Fruit fly (Drosophila melanogaster) whole organism, wandering third instar larva: ENCODE results near the gene Nbr.

Experiments used
- Abd-B ChIP-seq: fragments of >200 bp; optimal IDR thresholded peaks from 2 replicates; lab custom pipeline; 2017; ENCODE audit warnings: missing biosample characterization, missing genetic modification characterization
- CG9705 ChIP-seq: fragments of 200-800 bp; sonication (Bioruptor generic); optimal IDR thresholded peaks from 2 replicates; lab custom pipeline; 2018; ENCODE audit warnings: missing biosample characterization, mild to moderate bottlenecking, missing genetic modification characterization
- CrebA ChIP-seq: fragments of 200-800 bp; sonication (Bioruptor generic); optimal IDR thresholded peaks from 2 replicates; lab custom pipeline; 2016; ENCODE audit warnings: missing biosample characterization, mild to moderate bottlenecking, missing genetic modification characterization, borderline replicate concordance
- Dif ChIP-seq: fragments of 200-275, 200-300 bp; sonication (Bioruptor generic); optimal IDR thresholded peaks from 2 replicates; lab custom pipeline; 2018; ENCODE audit warnings: missing biosample characterization, missing genetic modification characterization; ENCODE audit not compliant: partially characterized antibody
- GATAd ChIP-seq: sonication (Bioruptor generic); optimal IDR thresholded peaks from 2 replicates; lab custom pipeline; 2016; ENCODE audit warnings: missing biosample characterization, missing genetic modification characterization
- HLH106 ChIP-seq: fragments of 200-800 bp; optimal IDR thresholded peaks from 3 replicates; lab custom pipeline; 2019; ENCODE audit warnings: missing biosample characterization, mild to moderate bottlenecking, missing genetic modification characterization, moderate library complexity
- Hnf4 ChIP-seq: fragments of 200-800 bp; sonication (Bioruptor generic); optimal IDR thresholded peaks from 2 replicates; lab custom pipeline; 2016; ENCODE audit warnings: missing biosample characterization, mild to moderate bottlenecking, missing genetic modification characterization
- Hr78 ChIP-seq: fragments of >200 bp; optimal IDR thresholded peaks from 2 replicates; lab custom pipeline; 2017; ENCODE audit warnings: missing biosample characterization, missing genetic modification characterization
- Hr83 ChIP-seq: fragments of 200-300 bp; sonication (Bioruptor generic); optimal IDR thresholded peaks from 2 replicates; lab custom pipeline; 2016; ENCODE audit warnings: missing biosample characterization, mild to moderate bottlenecking, missing genetic modification characterization, moderate library complexity; ENCODE audit not compliant: poor library complexity, severe bottlenecking
- Jra ChIP-seq: sonication (Bioruptor generic); optimal IDR thresholded peaks from 2 replicates; lab custom pipeline; 2016; ENCODE audit warnings: missing biosample characterization, missing genetic modification characterization
- Mio ChIP-seq: sonication (Bioruptor generic); optimal IDR thresholded peaks from 2 replicates; lab custom pipeline; 2016; ENCODE audit warnings: missing biosample characterization, missing genetic modification characterization
- Myc ChIP-seq: fragments of >200 bp; optimal IDR thresholded peaks from 2 replicates; lab custom pipeline; 2017
- N ChIP-seq: fragments of >200 bp; optimal IDR thresholded peaks from 2 replicates; lab custom pipeline; 2018; ENCODE audit warnings: missing biosample characterization, missing external identifiers, missing genetic modification characterization
- OdsH ChIP-seq: fragments of 200-800 bp; sonication (Bioruptor generic); optimal IDR thresholded peaks from 2 replicates; lab custom pipeline; 2016; ENCODE audit warnings: missing biosample characterization, mild to moderate bottlenecking, missing genetic modification characterization
- Rel ChIP-seq, 2 experiments: fragments of 200-800 bp; sonication (Bioruptor generic) in 1 of 2; optimal IDR thresholded peaks; 2 replicates in 1 of 2; 3 replicates in 1 of 2; lab custom pipeline; 2016 to 2019; ENCODE audit warnings: mild to moderate bottlenecking in 2 of 2, missing biosample characterization in 2 of 2, missing genetic modification characterization in 2 of 2, moderate library complexity in 1 of 2
- Sp1 ChIP-seq: fragments of 200-800 bp; sonication (Bioruptor generic); optimal IDR thresholded peaks from 3 replicates; lab custom pipeline; 2019; ENCODE audit warnings: missing biosample characterization, mild to moderate bottlenecking, missing genetic modification characterization, moderate library complexity
- brk ChIP-seq: fragments of 200-800 bp; sonication (Bioruptor generic); optimal IDR thresholded peaks from 2 replicates; lab custom pipeline; 2016; ENCODE audit warnings: missing biosample characterization, mild to moderate bottlenecking, missing genetic modification characterization
- dl ChIP-seq, 2 experiments: fragments of 175-275, 200-275 bp in 1 of 2; fragments of 200-275 bp in 1 of 2; sonication (Bioruptor generic); optimal IDR thresholded peaks; lab custom pipeline; 2018; ENCODE audit warnings: mild to moderate bottlenecking in 2 of 2, missing biosample characterization in 2 of 2, missing genetic modification characterization in 2 of 2, moderate library complexity in 2 of 2; ENCODE audit not compliant: partially characterized antibody in 2 of 2, insufficient read depth in 1 of 2
- dsf ChIP-seq: sonication (Bioruptor generic); optimal IDR thresholded peaks from 2 replicates; lab custom pipeline; 2016; ENCODE audit warnings: missing biosample characterization, missing genetic modification characterization, borderline replicate concordance
- ey ChIP-seq: fragments of 200-800 bp; sonication (Bioruptor generic); optimal IDR thresholded peaks from 2 replicates; lab custom pipeline; 2016; ENCODE audit warnings: missing biosample characterization, missing genetic modification characterization
- foxo ChIP-seq, 2 experiments: fragments of 200-800 bp; sonication (Bioruptor generic); optimal IDR thresholded peaks; 2 replicates in 1 of 2; 3 replicates in 1 of 2; lab custom pipeline; 2016 to 2017; ENCODE audit warnings: missing biosample characterization in 2 of 2, missing genetic modification characterization in 2 of 2
- fru ChIP-seq: fragments of 200-800 bp; sonication (Bioruptor generic); optimal IDR thresholded peaks from 3 replicates; lab custom pipeline; 2016; ENCODE audit warnings: missing biosample characterization, mild to moderate bottlenecking, missing genetic modification characterization
- jim ChIP-seq: fragments of 175-275, 200-325 bp; sonication (Bioruptor generic); optimal IDR thresholded peaks from 2 replicates; lab custom pipeline; 2016; ENCODE audit warnings: missing biosample characterization, mild to moderate bottlenecking, missing genetic modification characterization
- pan ChIP-seq: fragments of >200 bp; optimal IDR thresholded peaks from 2 replicates; lab custom pipeline; 2017
- psq ChIP-seq: fragments of 200-800 bp; sonication (Bioruptor generic); optimal IDR thresholded peaks from 3 replicates; lab custom pipeline; 2017; ENCODE audit warnings: missing biosample characterization, mild to moderate bottlenecking, missing genetic modification characterization, moderate library complexity
- rgr ChIP-seq: fragments of 200-800 bp; sonication (Bioruptor generic); optimal IDR thresholded peaks from 3 replicates; lab custom pipeline; 2016; ENCODE audit warnings: missing biosample characterization, mild to moderate bottlenecking, missing genetic modification characterization
- sage ChIP-seq: fragments of 200-800 bp; sonication (Bioruptor generic); optimal IDR thresholded peaks from 2 replicates; lab custom pipeline; 2016; ENCODE audit warnings: missing biosample characterization, mild to moderate bottlenecking, missing genetic modification characterization
- sv ChIP-seq: fragments of 200-800 bp; sonication (Bioruptor generic); optimal IDR thresholded peaks from 3 replicates; lab custom pipeline; 2016; ENCODE audit warnings: missing biosample characterization, missing genetic modification characterization
- tai ChIP-seq: sonication (Bioruptor generic); optimal IDR thresholded peaks from 2 replicates; lab custom pipeline; 2016; ENCODE audit warnings: missing biosample characterization, missing genetic modification characterization
- woc ChIP-seq: sonication (Bioruptor generic); optimal IDR thresholded peaks from 2 replicates; lab custom pipeline; 2016; ENCODE audit warnings: missing biosample characterization, mild to moderate bottlenecking, missing genetic modification characterization

Nbr gene

DNA sequence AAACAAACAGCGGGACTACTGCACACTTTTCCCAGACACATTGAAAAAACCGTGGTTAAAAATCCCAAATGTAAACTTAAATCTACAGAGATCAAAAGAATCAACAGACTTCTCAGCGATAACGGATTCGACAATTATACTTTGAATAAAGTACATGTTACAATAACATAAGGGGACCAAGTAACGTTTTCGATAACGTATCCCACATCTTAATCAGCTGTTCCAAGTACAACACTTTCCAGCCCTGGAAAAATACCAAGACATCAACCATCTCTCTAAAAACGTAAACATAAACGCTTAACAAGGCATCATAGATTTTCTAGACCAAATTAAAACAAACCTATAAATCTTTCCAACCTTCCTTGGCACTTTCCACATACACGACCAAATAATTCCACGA, 9.0 kb downstream of the Nbr start:
- no peak for TF ChIP-seq dl (GFP tag; optimal IDR thresholded peaks at IDR 0.05; lab: Kevin White, UChicago; ENCODE audit: insufficient read depth in 1 of 2, partially characterized antibody in 2 of 2)
- no peak for TF ChIP-seq Rel (GFP tag; optimal IDR thresholded peaks at IDR 0.05; lab: Kevin White, UChicago)
- peak; percentile 62 for TF ChIP-seq Rel (tag; optimal IDR thresholded peaks at IDR 0.05; lab: Kevin White, UChicago)
- no peak for TF ChIP-seq Hnf4 (GFP tag; lab: Kevin White, UChicago)
- peak; percentile 55 for TF ChIP-seq brk
- TF ChIP-seq Sp1 (GFP tag; lab: Kevin White, UChicago) = no peak

DNA sequence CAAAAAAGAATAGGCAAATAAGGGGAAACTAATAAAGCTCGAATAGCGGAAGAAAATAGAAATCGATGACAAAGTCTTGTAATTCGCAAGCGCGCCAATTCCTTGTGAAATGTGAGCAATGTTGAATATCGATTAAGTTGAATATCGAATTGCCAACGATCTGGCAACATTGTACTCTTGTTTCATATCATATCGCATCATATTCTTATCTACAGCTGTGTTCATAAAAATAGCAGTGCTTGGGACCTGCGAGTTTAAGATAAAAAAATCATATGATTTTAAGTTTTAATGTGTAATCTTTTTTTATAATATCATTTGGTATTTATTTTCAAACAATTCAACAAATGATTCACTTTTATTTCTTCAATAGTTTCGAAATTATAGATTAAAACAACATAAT, 13.8 kb downstream of the Nbr start:
- TF ChIP-seq rgr (peak; percentile 25), Jra (GFP tag; lab: Kevin White, UChicago) (no peak), fru (GFP tag; lab: Kevin White, UChicago) (no peak), Hr83 (GFP tag; lab: Kevin White, UChicago) (peak; percentile 48), sv (GFP tag; lab: Kevin White, UChicago) (peak; percentile 46), Mio (GFP tag; lab: Kevin White, UChicago) (no peak), foxo (GFP tag; optimal IDR thresholded peaks at IDR 0.05; lab: Kevin White, UChicago) (no peak), tai (GFP tag; lab: Kevin White, UChicago) (peak; percentile 14), OdsH (no peak), dl (GFP tag; optimal IDR thresholded peaks at IDR 0.05; lab: Kevin White, UChicago; ENCODE audit: insufficient read depth in 1 of 2, partially characterized antibody in 2 of 2) (no peak), jim (GFP tag; lab: Kevin White, UChicago) (no peak), Hnf4 (GFP tag; lab: Kevin White, UChicago) (peak; percentile 44), HLH106 (peak; percentile 39), CG9705 (GFP tag; lab: Kevin White, UChicago) (peak; percentile 4), Myc (no peak), N (GFP tag; lab: Kevin White, UChicago) (no peak), woc (GFP tag; lab: Kevin White, UChicago) (peak; percentile 62), brk (no peak), pan (lab: Kevin White, UChicago) (no peak), Dif (GFP tag; lab: Kevin White, UChicago) (no peak), ey (GFP tag; lab: Kevin White, UChicago) (no peak), psq (GFP tag; lab: Kevin White, UChicago) (no peak)
- TF ChIP-seq, all 38 proteins: peak for 8

dm6 chr2L:21148242-21148641, 14.6 kb downstream of the Nbr start, which contains the start of gene del:
Gene del, minus strand, starts transcription at chr2L:21148546.
- TF ChIP-seq Abd-B = no peak
- TF ChIP-seq dl (GFP tag; optimal IDR thresholded peaks at IDR 0.05; lab: Kevin White, UChicago; ENCODE audit: insufficient read depth in 1 of 2, partially characterized antibody in 2 of 2) = no peak
- TF ChIP-seq jim (GFP tag; lab: Kevin White, UChicago) = no peak
- no peak for TF ChIP-seq Myc
- TF ChIP-seq CG9705 (GFP tag; lab: Kevin White, UChicago) = no peak
- no peak for TF ChIP-seq GATAd (GFP tag; lab: Kevin White, UChicago)
- TF ChIP-seq brk = no peak
- no peak for TF ChIP-seq sage (GFP tag; lab: Kevin White, UChicago)
- TF ChIP-seq N (GFP tag; lab: Kevin White, UChicago) = no peak
- TF ChIP-seq, all 38 proteins: peak for 0

DNA sequence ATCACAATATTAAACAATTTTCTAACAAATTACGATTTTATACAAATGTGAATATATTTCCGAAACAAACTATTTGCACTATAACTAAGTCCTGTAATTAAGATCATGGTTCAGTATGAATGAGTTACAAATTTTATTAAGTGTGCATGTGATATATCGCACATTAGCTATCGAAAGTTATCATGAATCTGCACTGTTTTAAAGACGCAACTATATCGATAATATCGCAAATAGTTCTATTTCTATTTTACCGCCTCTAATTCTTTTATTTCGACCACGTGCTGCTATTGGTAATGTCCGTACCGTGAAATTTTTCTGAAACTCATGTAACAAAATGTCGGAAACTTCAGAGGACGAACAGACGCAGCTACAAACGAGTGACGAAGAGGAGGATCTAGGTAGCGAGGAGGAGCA, 19.9 kb downstream of the Nbr start, which contains the start of gene pths:
TSS of gene pths (plus strand) at position 258 of the 414 bp plus-strand sequence.
- TF ChIP-seq Hnf4 (GFP tag; lab: Kevin White, UChicago) = peak; percentile 49
- peak; percentile 51 for TF ChIP-seq Myc
- no peak for TF ChIP-seq psq (GFP tag; lab: Kevin White, UChicago)
- TF ChIP-seq HLH106 = peak; percentile 40
- TF ChIP-seq CrebA = no peak
- peak; percentile 65 for TF ChIP-seq woc (GFP tag; lab: Kevin White, UChicago)
- peak; percentile 36 for TF ChIP-seq rgr
- peak; percentile 35 for TF ChIP-seq ey (GFP tag; lab: Kevin White, UChicago)
- TF ChIP-seq Hr83 (GFP tag; lab: Kevin White, UChicago) = peak; percentile 38
- peak; percentile 37 for TF ChIP-seq Jra (GFP tag; lab: Kevin White, UChicago)
- peak; percentile 43 for TF ChIP-seq Hr78 (GFP tag; lab: Kevin White, UChicago)
- no peak for TF ChIP-seq dsf (GFP tag; lab: Kevin White, UChicago)
- TF ChIP-seq GATAd (GFP tag; lab: Kevin White, UChicago) = no peak
- TF ChIP-seq N (GFP tag; lab: Kevin White, UChicago) = peak; percentile 85
